Fruit fly (Drosophila melanogaster) whole organism: ENCODE measurements around the gene TTLL1A.

ENCODE experiments used
- CG8478 ChIP-seq: fragments of >200 bp; optimal IDR thresholded peaks from 2 replicates; lab custom pipeline; 2018; ENCODE audit warnings: inconsistent platforms
- Dll ChIP-seq: fragments of >200 bp; optimal IDR thresholded peaks from 2 replicates; lab custom pipeline; 2017
- psq ChIP-seq: fragments of >200 bp; optimal IDR thresholded peaks from 2 replicates; lab custom pipeline; 2017
- usp ChIP-seq: fragments of >200 bp; optimal IDR thresholded peaks from 2 replicates; lab custom pipeline; 2017; ENCODE audit warnings: missing biosample characterization, missing genetic modification characterization, mixed read lengths

dm6 chrX:17186432-17186831 is 16.0 kb downstream of the TTLL1A start:
- TF ChIP-seq Dll (lab: Kevin White, UChicago), result no peak
- TF ChIP-seq CG8478 (lab: Kevin White, UChicago), result no peak
- no peak for TF ChIP-seq usp (GFP tag; lab: Kevin White, UChicago)
- TF ChIP-seq psq, result no peak
